Fruit fly (Drosophila melanogaster): ENCODE measurements around the gene Cp19.
A peak's percentile ranks its signal among the peaks of the same experiment; 100 is the strongest.

The Cp19 gene

dm6 chr3L:8748839-8749238 lies 19.2 kb downstream of the Cp19 start (continued):
- TF ChIP-seq CG3995 (GFP tag; optimal IDR thresholded peaks at IDR 0.05), result no peak
- TF ChIP-seq wek (GFP tag; optimal IDR thresholded peaks at IDR 0.05), result no peak
- TF ChIP-seq CG6654 (GFP tag; optimal IDR thresholded peaks at IDR 0.05), result no peak
- TF ChIP-seq usp (GFP tag; optimal IDR thresholded peaks at IDR 0.05), result no peak
- no peak for TF ChIP-seq abd-A (tag; optimal IDR thresholded peaks at IDR 0.05)
- no peak for TF ChIP-seq scrt (GFP tag; optimal IDR thresholded peaks at IDR 0.05)
- peak; percentile 67 for TF ChIP-seq CG11085 (GFP tag; IDR thresholded peaks at IDR 0.05)
- TF ChIP-seq Bgb (GFP tag; IDR thresholded peaks at IDR 0.05; ENCODE audit: partially characterized antibody), result peak; percentile 40
- TF ChIP-seq row (GFP tag; IDR thresholded peaks at IDR 0.05), result 0 out of 3 replicates have a peak, but pooled peaks have one; percentile 8
- no peak for TF ChIP-seq CG16813 (GFP tag; IDR thresholded peaks at IDR 0.05; ENCODE audit: partially characterized antibody)
- no peak for TF ChIP-seq HLH3B (GFP tag; IDR thresholded peaks at IDR 0.05)
- peak; percentile 10 for TF ChIP-seq tin (GFP tag; optimal IDR thresholded peaks at IDR 0.05)
- peak; percentile 1 for TF ChIP-seq Hr3 (GFP tag; optimal IDR thresholded peaks at IDR 0.05)
- no peak for TF ChIP-seq CG12659 (GFP tag; optimal IDR thresholded peaks at IDR 0.05)
- TF ChIP-seq dm (GFP tag; optimal IDR thresholded peaks at IDR 0.05), result no peak
- no peak for TF ChIP-seq Max (GFP tag; optimal IDR thresholded peaks at IDR 0.05)
- peak; percentile 21 for TF ChIP-seq CG8290 (GFP tag; optimal IDR thresholded peaks at IDR 0.05)
- TF ChIP-seq CG8290 (tag; optimal IDR thresholded peaks at IDR 0.05), result peak in 1 of 2 experiments; percentile 48
- TF ChIP-seq CG9932 (GFP tag; IDR thresholded peaks at IDR 0.05), result peak; percentile 74
- no peak for TF ChIP-seq croc (GFP tag; conservative IDR thresholded peaks at IDR 0.05)
- no peak for TF ChIP-seq Trl (optimal IDR thresholded peaks at IDR 0.05)
- TF ChIP-seq Trl (GFP tag; optimal IDR thresholded peaks at IDR 0.05), result no peak
- TF ChIP-seq CG17328 (GFP tag; IDR thresholded peaks at IDR 0.05), result no peak
- no peak for TF ChIP-seq Stat92E (GFP tag; optimal IDR thresholded peaks at IDR 0.05)
- TF ChIP-seq CG7839 (tag; optimal IDR thresholded peaks at IDR 0.05), result peak; percentile 60
- TF ChIP-seq Opbp (GFP tag; IDR thresholded peaks at IDR 0.05; ENCODE audit: partially characterized antibody), result no peak
- no peak for TF ChIP-seq Drgx (GFP tag; IDR thresholded peaks at IDR 0.05)
- TF ChIP-seq fd96Cb (tag; optimal IDR thresholded peaks at IDR 0.05), result no peak
- TF ChIP-seq unc-4 (GFP tag; IDR thresholded peaks at IDR 0.05; ENCODE audit: partially characterized antibody), result no peak
- TF ChIP-seq bsh (GFP tag; optimal IDR thresholded peaks at IDR 0.05), result no peak
- TF ChIP-seq dimm (GFP tag; IDR thresholded peaks at IDR 0.05), result no peak
- TF ChIP-seq CG42726 (GFP tag; IDR thresholded peaks at IDR 0.05; ENCODE audit: partially characterized antibody), result peak; percentile 75
- peak; percentile 65 for TF ChIP-seq stwl (tag; optimal IDR thresholded peaks at IDR 0.05)
- peak; percentile 46 for TF ChIP-seq az2 (GFP tag; optimal IDR thresholded peaks at IDR 0.05)
- no peak for TF ChIP-seq CG7963 (GFP tag; IDR thresholded peaks at IDR 0.05; ENCODE audit: partially characterized antibody)
- TF ChIP-seq Hsf (GFP tag; optimal IDR thresholded peaks at IDR 0.05), result peak; percentile 51
- peak; percentile 19 for TF ChIP-seq gem (tag; optimal IDR thresholded peaks at IDR 0.05)
- TF ChIP-seq hbn (GFP tag; IDR thresholded peaks at IDR 0.05; ENCODE audit: partially characterized antibody), result no peak
- TF ChIP-seq CG2202 (tag; optimal IDR thresholded peaks at IDR 0.05), result no peak
- TF ChIP-seq CG7987 (GFP tag; optimal IDR thresholded peaks at IDR 0.05), result no peak
- TF ChIP-seq CG12769 (tag; optimal IDR thresholded peaks at IDR 0.05), result no peak
- TF ChIP-seq grau (tag; optimal IDR thresholded peaks at IDR 0.05), result peak; percentile 27
- TF ChIP-seq pita (GFP tag; optimal IDR thresholded peaks at IDR 0.05), result peak; percentile 54
- no peak for TF ChIP-seq CkIIα-i1 (GFP tag; IDR thresholded peaks at IDR 0.05)
- TF ChIP-seq cato (GFP tag; optimal IDR thresholded peaks at IDR 0.05; ENCODE audit: borderline replicate concordance), result no peak
- TF ChIP-seq vfl (GFP tag; optimal IDR thresholded peaks at IDR 0.05), result no peak
- TF ChIP-seq ttk (GFP tag; IDR thresholded peaks at IDR 0.05), result no peak
- no peak for TF ChIP-seq nau (GFP tag; optimal IDR thresholded peaks at IDR 0.05)
- TF ChIP-seq Vsx1 (GFP tag; optimal IDR thresholded peaks at IDR 0.05), result no peak
- TF ChIP-seq CG9437 (GFP tag; optimal IDR thresholded peaks at IDR 0.05), result no peak
- TF ChIP-seq CG17829 (tag; optimal IDR thresholded peaks at IDR 0.05), result peak; percentile 24
